Fruit fly (Drosophila melanogaster): ENCODE results near the gene Sec13.

- TF ChIP-seq Lpt (GFP tag; optimal IDR thresholded peaks at IDR 0.05): peak; percentile 96
- peak; percentile 33 for TF ChIP-seq fkh (GFP tag; optimal IDR thresholded peaks at IDR 0.05)
- TF ChIP-seq Sox102F (GFP tag; optimal IDR thresholded peaks at IDR 0.05): peak; percentile 47
Observed at dm6 chr3R:23326292-23326691, 29.8 kb upstream of the Sec13 start.

Data from whole organism, prepupa.